Worm (Caenorhabditis elegans): Measurements from ENCODE around the gene ocr-2.

ce11 chrIV:8206314-8206713 is 13.6 kb downstream of the ocr-2 start, which contains the start of gene svh-1:
- TF ChIP-seq nhr-25 (tag; optimal IDR thresholded peaks at IDR 0.05) (no peak), mdl-1 (tag; optimal IDR thresholded peaks at IDR 0.05) (no peak), skn-1 (tag; optimal IDR thresholded peaks at IDR 0.05) (no peak), ztf-4 (tag; optimal IDR thresholded peaks at IDR 0.05) (no peak), unc-62 (GFP tag; optimal IDR thresholded peaks at IDR 0.05) (no peak), ama-1 (optimal IDR thresholded peaks at IDR 0.05) (no peak)

Data from whole organism, L2 larva.